Worm (Caenorhabditis elegans): ENCODE data around the gene T07G12.2.

The T07G12.2 gene

ce11 chrIV:10538584-10538983 lies 8.1 kb downstream of the T07G12.2 start, which contains the start of gene T07G12.4:
T07G12.4 (minus strand) TSS chrIV:10538684.
- TF ChIP-seq elt-2 (tag; optimal IDR thresholded peaks at IDR 0.05) (no peak), ceh-14 (tag; optimal IDR thresholded peaks at IDR 0.05) (no peak), fkh-6 (tag; optimal IDR thresholded peaks at IDR 0.05) (no peak), ceh-48 (tag; optimal IDR thresholded peaks at IDR 0.05) (no peak), C08G9.2 (tag; optimal IDR thresholded peaks at IDR 0.05) (no peak), eyg-1 (tag; optimal IDR thresholded peaks at IDR 0.05) (no peak), npax-4 (tag; optimal IDR thresholded peaks at IDR 0.05) (no peak)

- no peak for TF ChIP-seq unc-3 (GFP tag; conservative IDR thresholded peaks at IDR 0.05)
- no peak for TF ChIP-seq unc-3 (tag; optimal IDR thresholded peaks at IDR 0.05)
- TF ChIP-seq C38D4.7 (GFP tag; optimal IDR thresholded peaks at IDR 0.05) = no peak
- TF ChIP-seq pag-3 (tag; optimal IDR thresholded peaks at IDR 0.05; ENCODE audit: borderline replicate concordance) = no peak
- no peak for TF ChIP-seq unc-86 (tag; optimal IDR thresholded peaks at IDR 0.05)
- TF ChIP-seq pax-1 (tag; optimal IDR thresholded peaks at IDR 0.05) = no peak
- TF ChIP-seq che-1 (tag; optimal IDR thresholded peaks at IDR 0.05) = no peak
- no peak for TF ChIP-seq tbx-7 (tag; optimal IDR thresholded peaks at IDR 0.05)
- no peak for TF ChIP-seq gmeb-2 (tag; optimal IDR thresholded peaks at IDR 0.05)
- no peak for TF ChIP-seq ceh-14 (tag; optimal IDR thresholded peaks at IDR 0.05)
- no peak for TF ChIP-seq hlh-30 (tag; optimal IDR thresholded peaks at IDR 0.05; ENCODE audit: insufficient read depth)
- TF ChIP-seq elt-2 (tag; optimal IDR thresholded peaks at IDR 0.05) = no peak
- TF ChIP-seq C08G9.2 (tag; optimal IDR thresholded peaks at IDR 0.05) = no peak
- no peak for TF ChIP-seq ahr-1 (tag; optimal IDR thresholded peaks at IDR 0.05)
- TF ChIP-seq hlh-13 (GFP tag; optimal IDR thresholded peaks at IDR 0.05) = no peak
- no peak for TF ChIP-seq ceh-48 (tag; optimal IDR thresholded peaks at IDR 0.05)
- TF ChIP-seq unc-55 (GFP tag; optimal IDR thresholded peaks at IDR 0.05) = no peak
- TF ChIP-seq nfya-1 (tag; optimal IDR thresholded peaks at IDR 0.05) = no peak
- no peak for TF ChIP-seq sox-4 (tag; optimal IDR thresholded peaks at IDR 0.05)
Observed at ce11 chrIV:10542283-10542682, 11.8 kb downstream of the T07G12.2 start.

ce11 chrIV:10543361-10543760 lies 12.9 kb downstream of the T07G12.2 start:
- TF ChIP-seq ama-1 (optimal IDR thresholded peaks at IDR 0.05) (no peak), pha-4 (tag; optimal IDR thresholded peaks at IDR 0.05) (no peak)

- TF ChIP-seq fax-1 (tag; optimal IDR thresholded peaks at IDR 0.05) = no peak
- TF ChIP-seq ceh-18 (tag; optimal IDR thresholded peaks at IDR 0.05) = no peak
- no peak for TF ChIP-seq zip-5 (tag; optimal IDR thresholded peaks at IDR 0.05)
- no peak for TF ChIP-seq tbx-2 (tag; optimal IDR thresholded peaks at IDR 0.05)
- TF ChIP-seq ceh-45 (GFP tag; IDR thresholded peaks at IDR 0.05) = no peak
- no peak for TF ChIP-seq dmd-4 (tag; optimal IDR thresholded peaks at IDR 0.05; ENCODE audit: borderline replicate concordance)
- no peak for TF ChIP-seq che-1 (tag; optimal IDR thresholded peaks at IDR 0.05)
- TF ChIP-seq ets-4 (tag; optimal IDR thresholded peaks at IDR 0.05) = no peak
- no peak for TF ChIP-seq ref-2 (tag; optimal IDR thresholded peaks at IDR 0.05)
- no peak for TF ChIP-seq ceh-30 (tag; optimal IDR thresholded peaks at IDR 0.05)
Observed at ce11 chrIV:10545038-10545437, 14.5 kb downstream of the T07G12.2 start, which contains the start of gene T07G12.5. T07G12.5 (minus strand) TSS chrIV:10545138.

ce11 chrIV:10546589-10547136 lies 16.2 kb downstream of the T07G12.2 start, which contains the start of gene zim-1:
zim-1 (plus strand) TSS chrIV:10547086.
- TF ChIP-seq sox-2 (GFP tag; IDR thresholded peaks at IDR 0.05) = no peak
- TF ChIP-seq ceh-18 (tag; optimal IDR thresholded peaks at IDR 0.05) = no peak
- no peak for TF ChIP-seq ztf-16 (tag; optimal IDR thresholded peaks at IDR 0.05)
- TF ChIP-seq ttx-3 (tag; optimal IDR thresholded peaks at IDR 0.05) = no peak
- TF ChIP-seq tbx-2 (tag; optimal IDR thresholded peaks at IDR 0.05) = no peak
- no peak for TF ChIP-seq fax-1 (tag; optimal IDR thresholded peaks at IDR 0.05)
- no peak for TF ChIP-seq unc-86 (tag; optimal IDR thresholded peaks at IDR 0.05)
- no peak for TF ChIP-seq lim-6 (tag; optimal IDR thresholded peaks at IDR 0.05)
